Fruit fly (Drosophila melanogaster): ENCODE measurements around the gene CG7465.

- TF ChIP-seq insv (optimal IDR thresholded peaks at IDR 0.05) (no peak), h (optimal IDR thresholded peaks at IDR 0.05) (no peak), psq (optimal IDR thresholded peaks at IDR 0.05) (no peak)
Observed at dm6 chr3L:4460307-4461088, 19.6 kb upstream of the CG7465 start, which contains the start of gene CG15022.

Measured in Kc167 (cell line).